Fruit fly (Drosophila melanogaster) whole organism, embryonic: ENCODE data around the gene CG42489.

ENCODE experiments used
- B-H1 ChIP-seq: fragments of 200-800 bp; sonication (Bioruptor generic); IDR thresholded peaks from 3 replicates; pipeline ENCODE4 v1.3.6; 2022; ENCODE audit warnings: missing biosample characterization, missing genetic modification characterization
- CG11085 ChIP-seq: fragments of 200-800 bp; sonication (Bioruptor generic); IDR thresholded peaks from 2 replicates; pipeline ENCODE4 v1.3.6; 2022; ENCODE audit warnings: missing biosample characterization, missing genetic modification characterization
- CG14441 ChIP-seq: fragments of 200-800 bp; sonication (Bioruptor generic); IDR thresholded peaks from 2 replicates; pipeline ENCODE4 v1.3.6; 2022; ENCODE audit warnings: missing biosample characterization, missing genetic modification characterization
- CG1529 ChIP-seq: fragments of 200-800 bp; sonication (Bioruptor generic); optimal IDR thresholded peaks from 3 replicates; lab custom pipeline; 2018; ENCODE audit warnings: missing biosample characterization, missing genetic modification characterization
- CG2129 ChIP-seq: fragments of 200-800 bp; sonication (Bioruptor generic); IDR thresholded peaks from 2 replicates; pipeline ENCODE4 v1.3.6; 2022; ENCODE audit warnings: missing biosample characterization, missing genetic modification characterization; ENCODE audit not compliant: partially characterized antibody
- Six4 ChIP-seq: fragments of 200-800 bp; sonication (Bioruptor generic); optimal IDR thresholded peaks from 2 replicates; lab custom pipeline; 2016; ENCODE audit warnings: missing biosample characterization, missing genetic modification characterization
- chn ChIP-seq: fragments of 200-800 bp; sonication (Bioruptor generic); optimal IDR thresholded peaks from 2 replicates; lab custom pipeline; 2016; ENCODE audit warnings: missing biosample characterization, missing genetic modification characterization
- sqz ChIP-seq: fragments of 200-800 bp; sonication (Bioruptor generic); optimal IDR thresholded peaks from 3 replicates; lab custom pipeline; 2018; ENCODE audit warnings: missing biosample characterization, mild to moderate bottlenecking, missing genetic modification characterization
- zf30C ChIP-seq: fragments of 200-800 bp; sonication (Bioruptor generic); optimal IDR thresholded peaks from 3 replicates; lab custom pipeline; 2018; ENCODE audit warnings: missing biosample characterization, mild to moderate bottlenecking, missing genetic modification characterization

dm6 chr3R:8654058-8654457, 508 bp downstream of the CG42489 start:
- TF ChIP-seq CG11085 (GFP tag; lab: Robert Waterston, UW) (no peak), zf30C (no peak), CG2129 (GFP tag; lab: Robert Waterston, UW) (no peak), chn (no peak), CG14441 (GFP tag; lab: Robert Waterston, UW) (no peak), sqz (GFP tag; lab: Kevin White, UChicago) (no peak), B-H1 (GFP tag; lab: Robert Waterston, UW) (no peak), CG1529 (GFP tag; lab: Kevin White, UChicago) (no peak), Six4 (GFP tag; lab: Kevin White, UChicago) (no peak)
